Worm (Caenorhabditis elegans) whole organism, mixed stage, embryonic: ENCODE results near the gene sru-16.

ENCODE experiments used
- M03D4.4 ChIP-seq: sonication (generic microtip); optimal IDR thresholded peaks from 2 replicates; lab custom pipeline; 2017; ENCODE audit warnings: mild to moderate bottlenecking, missing genetic modification characterization, missing compliant biosample characterization
- blmp-1 ChIP-seq: fragments of 150-350 bp; optimal IDR thresholded peaks from 2 replicates; lab custom pipeline; 2014; ENCODE audit warnings: missing biosample characterization, missing genetic modification characterization
- ceh-39 ChIP-seq: fragments of 150-350 bp; optimal IDR thresholded peaks from 2 replicates; lab custom pipeline; 2014; ENCODE audit warnings: missing biosample characterization, missing genetic modification characterization
- ceh-83 ChIP-seq: fragments of 200-800 bp; sonication (Bioruptor generic); optimal IDR thresholded peaks from 2 replicates; lab custom pipeline; 2018; ENCODE audit warnings: mild to moderate bottlenecking, missing genetic modification characterization, missing compliant biosample characterization
- cnd-1 ChIP-seq: fragments of 200-800 bp; sonication (Bioruptor generic); optimal IDR thresholded peaks from 2 replicates; lab custom pipeline; 2018; ENCODE audit warnings: mild to moderate bottlenecking, missing genetic modification characterization, missing compliant biosample characterization
- drap-1 ChIP-seq: fragments of 200-800 bp; sonication (Bioruptor generic); optimal IDR thresholded peaks from 3 replicates; lab custom pipeline; 2018; ENCODE audit warnings: mild to moderate bottlenecking, missing genetic modification characterization, missing compliant biosample characterization
- elt-1 ChIP-seq: sonication (generic microtip); optimal IDR thresholded peaks from 2 replicates; lab custom pipeline; 2017; ENCODE audit warnings: missing genetic modification characterization, mild to moderate bottlenecking, missing compliant biosample characterization, antibody characterized with exemption, moderate library complexity, borderline replicate concordance; ENCODE audit not compliant: insufficient read depth
- elt-3 ChIP-seq: fragments of 150-350 bp; optimal IDR thresholded peaks from 2 replicates; lab custom pipeline; 2014; ENCODE audit warnings: missing biosample characterization, missing genetic modification characterization
- ham-2 ChIP-seq: fragments of 200-800 bp; sonication (Bioruptor generic); optimal IDR thresholded peaks from 2 replicates; lab custom pipeline; 2018; ENCODE audit warnings: mild to moderate bottlenecking, missing genetic modification characterization, missing compliant biosample characterization
- lin-13 ChIP-seq: fragments of 150-350 bp; optimal IDR thresholded peaks from 2 replicates; lab custom pipeline; 2014; ENCODE audit warnings: missing biosample characterization, missing genetic modification characterization
- lsy-2 ChIP-seq: fragments of 150-350 bp; optimal IDR thresholded peaks from 2 replicates; lab custom pipeline; 2014; ENCODE audit warnings: missing biosample characterization, missing genetic modification characterization
- mls-2 ChIP-seq: sonication (generic microtip); optimal IDR thresholded peaks from 2 replicates; lab custom pipeline; 2016; ENCODE audit warnings: mild to moderate bottlenecking, missing genetic modification characterization, moderate library complexity, missing compliant biosample characterization
- nhr-2 ChIP-seq: fragments of 150-350 bp; optimal IDR thresholded peaks from 2 replicates; lab custom pipeline; 2014; ENCODE audit warnings: missing biosample characterization, missing genetic modification characterization
- nhr-76 ChIP-seq: sonication (generic microtip); optimal IDR thresholded peaks from 2 replicates; lab custom pipeline; 2017; ENCODE audit warnings: missing biosample characterization, missing genetic modification characterization
- sem-2 ChIP-seq: fragments of 200-800 bp; sonication (Bioruptor generic); optimal IDR thresholded peaks from 2 replicates; lab custom pipeline; 2018; ENCODE audit warnings: mild to moderate bottlenecking, missing genetic modification characterization, missing compliant biosample characterization
- unc-62 ChIP-seq: fragments of 150-350 bp; optimal IDR thresholded peaks from 2 replicates; lab custom pipeline; 2014; ENCODE audit warnings: missing biosample characterization, missing genetic modification reagents, missing genetic modification characterization
- zip-8 ChIP-seq: fragments of 150-350 bp; optimal IDR thresholded peaks from 2 replicates; lab custom pipeline; 2014; ENCODE audit warnings: missing biosample characterization, missing genetic modification characterization
- ztf-11 ChIP-seq: fragments of 150-350 bp; optimal IDR thresholded peaks from 2 replicates; lab custom pipeline; 2014; ENCODE audit warnings: missing biosample characterization, missing genetic modification characterization

sru-16 gene

DNA sequence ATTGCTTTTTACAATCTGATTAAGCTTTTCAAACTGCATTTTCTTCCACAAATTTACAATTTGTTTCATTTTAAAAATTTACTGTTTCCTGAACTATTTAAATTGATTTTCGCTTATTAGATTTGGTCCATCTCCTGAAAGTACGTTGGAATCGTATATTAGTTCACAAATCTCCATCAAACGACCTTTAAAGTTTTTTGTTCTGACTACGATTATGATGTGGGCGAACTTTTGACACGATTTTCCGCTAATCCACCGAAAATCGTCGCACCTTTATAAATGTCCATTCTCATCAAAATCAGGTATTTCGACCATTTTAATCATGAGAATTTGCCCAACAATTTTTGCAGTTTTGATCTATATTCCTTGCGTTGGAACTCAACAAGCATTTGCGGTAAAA, 44.5 kb downstream of the sru-16 start, which contains the start of gene C08F11.1:
C08F11.1 (plus strand) TSS at position 301 of the 400 bp plus-strand sequence.
- TF ChIP-seq nhr-76 (tag; lab: Kevin White, UChicago) (no peak), unc-62 (no peak), ztf-11 (tag; lab: Kevin White, UChicago) (no peak), elt-1 (no peak), cnd-1 (tag; lab: Kevin White, UChicago) (no peak), M03D4.4 (tag; lab: Kevin White, UChicago) (no peak), sem-2 (GFP tag; lab: Kevin White, UChicago) (no peak), ceh-83 (GFP tag; lab: Kevin White, UChicago) (no peak), ham-2 (GFP tag; lab: Kevin White, UChicago) (no peak), lsy-2 (tag; lab: Kevin White, UChicago) (no peak), mls-2 (tag; lab: Kevin White, UChicago) (no peak), ceh-39 (no peak), elt-3 (tag; lab: Kevin White, UChicago) (no peak), zip-8 (no peak), lin-13 (no peak), nhr-2 (tag; lab: Kevin White, UChicago) (no peak), blmp-1 (no peak)

DNA sequence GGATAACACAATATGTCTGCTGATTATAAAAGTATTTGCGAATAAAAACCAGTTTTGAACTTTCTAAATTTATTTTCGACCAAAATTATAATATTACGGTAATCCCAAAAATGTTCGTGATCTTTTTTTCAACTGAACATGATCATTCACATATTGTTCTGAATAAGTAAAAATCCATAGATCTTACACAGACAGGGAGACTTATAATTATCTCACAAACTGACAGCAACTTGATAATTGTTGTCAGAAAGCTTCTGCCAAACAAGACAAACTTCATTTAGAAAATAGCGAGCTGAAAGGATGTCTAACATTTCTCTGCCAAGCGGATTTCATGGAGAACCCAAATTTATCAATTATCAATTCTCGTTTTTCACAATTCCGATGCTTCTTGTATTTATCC, 47.4 kb downstream of the sru-16 start, which contains the start of gene sru-21:
sru-21 (plus strand) TSS at position 301 of the 400 bp plus-strand sequence.
- TF ChIP-seq mls-2 (tag; lab: Kevin White, UChicago) (no peak), drap-1 (GFP tag; lab: Kevin White, UChicago) (no peak), unc-62 (no peak), M03D4.4 (tag; lab: Kevin White, UChicago) (no peak)
- TF ChIP-seq, all 35 proteins: peak for 0
